Fruit fly (Drosophila melanogaster): Measurements from ENCODE around the gene Setd3.

Setd3 gene

dm6 chrX:6983500-6984320 lies 15.2 kb upstream of the Setd3 start (continued):
- TF ChIP-seq lov (optimal IDR thresholded peaks at IDR 0.05) (no peak), lov (GFP tag; IDR thresholded peaks at IDR 0.05) (no peak), Ssrp (tag; optimal IDR thresholded peaks at IDR 0.05) (peak; percentile 27), gro (GFP tag; optimal IDR thresholded peaks at IDR 0.05) (no peak), ranshi (GFP tag; IDR thresholded peaks at IDR 0.05) (no peak), CG8290 (GFP tag; optimal IDR thresholded peaks at IDR 0.05) (no peak), CG8290 (tag; optimal IDR thresholded peaks at IDR 0.05) (no peak), Xbp1 (GFP tag; optimal IDR thresholded peaks at IDR 0.05) (no peak), CG6689 (GFP tag; IDR thresholded peaks at IDR 0.05) (0 out of 2 replicates have a peak, but pooled peaks have one; percentile 8), croc (GFP tag; conservative IDR thresholded peaks at IDR 0.05) (no peak), rib (GFP tag; IDR thresholded peaks at IDR 0.05) (peak; percentile 11; the same call in 1 of the 2 replicates), unpg (GFP tag; optimal IDR thresholded peaks at IDR 0.05) (peak; percentile 25), CG8388 (GFP tag; optimal IDR thresholded peaks at IDR 0.05) (peak; percentile 1), CG12155 (GFP tag; optimal IDR thresholded peaks at IDR 0.05) (no peak), Deaf1 (tag; optimal IDR thresholded peaks at IDR 0.05) (no peak), CG10565 (GFP tag; optimal IDR thresholded peaks at IDR 0.05) (no peak), NK7.1 (GFP tag; optimal IDR thresholded peaks at IDR 0.05) (no peak), CG10462 (GFP tag; optimal IDR thresholded peaks at IDR 0.05) (no peak), E2f1 (GFP tag; IDR thresholded peaks at IDR 0.05) (0 out of 2 replicates have a peak, but pooled peaks have one; percentile 20), CG8924 (tag; optimal IDR thresholded peaks at IDR 0.05) (peak; percentile 8), CG11504 (tag; optimal IDR thresholded peaks at IDR 0.05) (peak; percentile 41), CG32772 (GFP tag; IDR thresholded peaks at IDR 0.05) (no peak), Meics (GFP tag; optimal IDR thresholded peaks at IDR 0.05) (no peak), CG10959 (GFP tag; IDR thresholded peaks at IDR 0.05) (no peak; the same call in 1 of the 2 replicates), tio (GFP tag; optimal IDR thresholded peaks at IDR 0.05) (no peak), vfl (GFP tag; optimal IDR thresholded peaks at IDR 0.05) (no peak), tna (GFP tag; IDR thresholded peaks at IDR 0.05; ENCODE audit: partially characterized antibody) (no peak), CG11247 (GFP tag; IDR thresholded peaks at IDR 0.05) (no peak), slbo (GFP tag; IDR thresholded peaks at IDR 0.05) (no peak), Oli (tag; optimal IDR thresholded peaks at IDR 0.05) (no peak), fd102C (GFP tag; optimal IDR thresholded peaks at IDR 0.05) (no peak), ab (GFP tag; optimal IDR thresholded peaks at IDR 0.05) (no peak), ken (GFP tag; IDR thresholded peaks at IDR 0.05) (no peak), shn (GFP tag; optimal IDR thresholded peaks at IDR 0.05) (no peak), CG31441 (GFP tag; IDR thresholded peaks at IDR 0.05) (no peak), CG12391 (tag; optimal IDR thresholded peaks at IDR 0.05) (peak; percentile 17), grn (GFP tag; optimal IDR thresholded peaks at IDR 0.05) (no peak), CG10267 (tag; optimal IDR thresholded peaks at IDR 0.05) (peak; percentile 40), Bteb2 (GFP tag; optimal IDR thresholded peaks at IDR 0.05) (no peak), peb (GFP tag; IDR thresholded peaks at IDR 0.05) (no peak), Mad (GFP tag; optimal IDR thresholded peaks at IDR 0.05) (no peak), phol (tag; optimal IDR thresholded peaks at IDR 0.05) (peak; percentile 29), unc-4 (GFP tag; IDR thresholded peaks at IDR 0.05; ENCODE audit: partially characterized antibody) (no peak), CG7372 (GFP tag; IDR thresholded peaks at IDR 0.05) (no peak), CG31388 (GFP tag; optimal IDR thresholded peaks at IDR 0.05) (no peak), crol (GFP tag; IDR thresholded peaks at IDR 0.05) (peak; percentile 55; the same call in 1 of the 2 replicates), inv (GFP tag; IDR thresholded peaks at IDR 0.05; ENCODE audit: partially characterized antibody) (no peak), CG15514 (GFP tag; optimal IDR thresholded peaks at IDR 0.05) (no peak), Sry-β (GFP tag; optimal IDR thresholded peaks at IDR 0.05) (no peak), CG16813 (GFP tag; IDR thresholded peaks at IDR 0.05; ENCODE audit: partially characterized antibody) (0 out of 3 replicates have a peak, but pooled peaks have one; percentile 14)
